Worm (Caenorhabditis elegans) whole organism, L2 larva: ENCODE data around the gene oef-1.

ENCODE experiments used
- C34F6.9 ChIP-seq: fragments of 150-350 bp; optimal IDR thresholded peaks from 2 replicates; lab custom pipeline; 2014; ENCODE audit warnings: missing biosample characterization, missing genetic modification characterization
- F13H6.1 ChIP-seq: sonication (generic microtip); optimal IDR thresholded peaks from 2 replicates; lab custom pipeline; 2016; ENCODE audit warnings: missing genetic modification characterization, missing compliant biosample characterization
- R02D3.7 ChIP-seq: fragments of 150-350 bp; optimal IDR thresholded peaks from 2 replicates; lab custom pipeline; 2014; ENCODE audit warnings: missing biosample characterization, missing genetic modification characterization
- Y55F3AM.14 ChIP-seq: fragments of 200-800 bp; sonication (Bioruptor generic); optimal IDR thresholded peaks from 2 replicates; lab custom pipeline; 2018; ENCODE audit warnings: mild to moderate bottlenecking, missing genetic modification characterization, missing compliant biosample characterization
- ZK546.5 ChIP-seq: sonication (generic microtip); optimal IDR thresholded peaks from 2 replicates; lab custom pipeline; 2017; ENCODE audit warnings: missing biosample characterization, missing genetic modification characterization
- alr-1 ChIP-seq: fragments of 150-350 bp; optimal IDR thresholded peaks from 2 replicates; lab custom pipeline; 2014; ENCODE audit warnings: missing biosample characterization, missing genetic modification characterization
- aly-2 ChIP-seq: fragments of 150-350 bp; optimal IDR thresholded peaks from 2 replicates; lab custom pipeline; 2014; ENCODE audit warnings: missing biosample characterization, missing genetic modification characterization
- ama-1 ChIP-seq: fragments of 150-350 bp; optimal IDR thresholded peaks from 2 replicates; lab custom pipeline; 2018; ENCODE audit warnings: inconsistent platforms
- blmp-1 ChIP-seq: sonication (generic microtip); optimal IDR thresholded peaks from 2 replicates; lab custom pipeline; 2017; ENCODE audit warnings: missing genetic modification characterization, mild to moderate bottlenecking, missing compliant biosample characterization, antibody characterized with exemption, moderate library complexity; ENCODE audit not compliant: insufficient read depth
- ceh-16 ChIP-seq: fragments of 150-350 bp; optimal IDR thresholded peaks from 2 replicates; lab custom pipeline; 2014; ENCODE audit warnings: missing biosample characterization, missing genetic modification characterization
- ceh-82 ChIP-seq: fragments of 150-350 bp; optimal IDR thresholded peaks from 2 replicates; lab custom pipeline; 2014; ENCODE audit warnings: missing biosample characterization, missing genetic modification characterization
- crh-2 ChIP-seq: sonication (generic microtip); optimal IDR thresholded peaks from 2 replicates; lab custom pipeline; 2017; ENCODE audit warnings: missing biosample characterization, missing genetic modification characterization
- dmd-4 ChIP-seq: sonication (generic microtip); optimal IDR thresholded peaks from 2 replicates; lab custom pipeline; 2017; ENCODE audit warnings: missing biosample characterization, missing genetic modification characterization
- egl-27 ChIP-seq: sonication (generic microtip); optimal IDR thresholded peaks from 3 replicates; lab custom pipeline; 2017; ENCODE audit warnings: missing biosample characterization, missing genetic modification reagents, missing genetic modification characterization
- elt-1 ChIP-seq: fragments of 150-350 bp; optimal IDR thresholded peaks from 2 replicates; lab custom pipeline; 2014; ENCODE audit warnings: missing biosample characterization, missing genetic modification characterization
- elt-3 ChIP-seq: sonication (generic microtip); optimal IDR thresholded peaks from 2 replicates; lab custom pipeline; 2017; ENCODE audit warnings: missing biosample characterization, missing genetic modification characterization
- gmeb-1 ChIP-seq: fragments of 150-350 bp; optimal IDR thresholded peaks from 2 replicates; lab custom pipeline; 2014; ENCODE audit warnings: missing biosample characterization, missing genetic modification characterization
- lin-11 ChIP-seq: fragments of 150-350 bp; sonication (generic microtip); optimal IDR thresholded peaks from 2 replicates; lab custom pipeline; 2014; ENCODE audit warnings: missing biosample characterization, missing genetic modification characterization, inconsistent platforms, mixed read lengths
- lin-13 ChIP-seq: fragments of 150-350 bp; optimal IDR thresholded peaks from 2 replicates; lab custom pipeline; 2014; ENCODE audit warnings: missing biosample characterization, missing genetic modification reagents, missing genetic modification characterization
- lin-39 ChIP-seq: fragments of 150-350 bp; optimal IDR thresholded peaks from 2 replicates; lab custom pipeline; 2014; ENCODE audit warnings: missing biosample characterization, missing genetic modification reagents, missing genetic modification characterization
- lsy-2 ChIP-seq, 2 experiments: fragments of 150-350 bp in 1 of 2; sonication (generic microtip) in 1 of 2; optimal IDR thresholded peaks; 2 replicates each; lab custom pipeline; 2014 to 2017; ENCODE audit warnings: missing biosample characterization in 2 of 2, missing genetic modification characterization in 2 of 2
- mab-5 ChIP-seq: fragments of 150-350 bp; optimal IDR thresholded peaks from 2 replicates; lab custom pipeline; 2014; ENCODE audit warnings: missing biosample characterization, missing genetic modification characterization
- mbf-1 ChIP-seq: sonication (generic microtip); optimal IDR thresholded peaks from 2 replicates; lab custom pipeline; 2017; ENCODE audit warnings: missing biosample characterization, missing genetic modification characterization
- mdl-1 ChIP-seq, 2 experiments: fragments of 150-350 bp in 1 of 2; sonication (generic microtip) in 1 of 2; optimal IDR thresholded peaks; 2 replicates each; lab custom pipeline; 2017; ENCODE audit warnings: missing biosample characterization in 2 of 2, missing genetic modification characterization in 2 of 2
- nhr-10 ChIP-seq: sonication (generic microtip); optimal IDR thresholded peaks from 2 replicates; lab custom pipeline; 2017; ENCODE audit warnings: missing biosample characterization, missing genetic modification characterization
- nhr-11 ChIP-seq: fragments of 150-350 bp; optimal IDR thresholded peaks from 2 replicates; lab custom pipeline; 2014; ENCODE audit warnings: missing biosample characterization, missing genetic modification characterization
- nhr-12 ChIP-seq: fragments of 150-350 bp; optimal IDR thresholded peaks from 2 replicates; lab custom pipeline; 2014; ENCODE audit warnings: missing biosample characterization, missing genetic modification characterization
- nhr-129 ChIP-seq: fragments of 150-350 bp; optimal IDR thresholded peaks from 2 replicates; lab custom pipeline; 2014; ENCODE audit warnings: missing biosample characterization, missing genetic modification characterization
- nhr-21 ChIP-seq: fragments of 150-350 bp; optimal IDR thresholded peaks from 2 replicates; lab custom pipeline; 2014; ENCODE audit warnings: missing biosample characterization, missing genetic modification characterization
- nhr-23 ChIP-seq: fragments of 150-350 bp; optimal IDR thresholded peaks from 2 replicates; lab custom pipeline; 2014; ENCODE audit warnings: missing biosample characterization, missing genetic modification reagents, missing genetic modification characterization
- nhr-25 ChIP-seq: fragments of 150-350 bp; sonication (generic microtip); optimal IDR thresholded peaks from 3 replicates; lab custom pipeline; 2014; ENCODE audit warnings: missing biosample characterization, missing genetic modification characterization
- nhr-6 ChIP-seq: fragments of 150-350 bp; optimal IDR thresholded peaks from 2 replicates; lab custom pipeline; 2014; ENCODE audit warnings: missing biosample characterization, missing genetic modification characterization
- peb-1 ChIP-seq: fragments of 150-350 bp; optimal IDR thresholded peaks from 2 replicates; lab custom pipeline; 2014; ENCODE audit warnings: missing biosample characterization, missing genetic modification characterization
- sem-4 ChIP-seq: fragments of 150-350 bp; optimal IDR thresholded peaks from 2 replicates; lab custom pipeline; 2014; ENCODE audit warnings: missing biosample characterization, missing genetic modification reagents, missing genetic modification characterization
- skn-1 ChIP-seq: sonication (generic microtip); optimal IDR thresholded peaks from 2 replicates; lab custom pipeline; 2017; ENCODE audit warnings: missing biosample characterization, missing genetic modification characterization
- sma-3 ChIP-seq: sonication (generic microtip); optimal IDR thresholded peaks from 2 replicates; lab custom pipeline; 2016; ENCODE audit warnings: missing genetic modification reagents, missing genetic modification characterization, missing compliant biosample characterization
- sma-9 ChIP-seq, 2 experiments: fragments of 150-350 bp in 1 of 2; sonication (generic microtip) in 1 of 2; optimal IDR thresholded peaks; 2 replicates each; lab custom pipeline; 2014 to 2016; ENCODE audit warnings: missing genetic modification characterization in 2 of 2, mild to moderate bottlenecking in 1 of 2, missing biosample characterization in 1 of 2, missing compliant biosample characterization in 1 of 2, missing genetic modification reagents in 1 of 2, moderate library complexity in 1 of 2
- snpc-4 ChIP-seq: fragments of 150-350 bp; optimal IDR thresholded peaks from 2 replicates; lab custom pipeline; 2014; ENCODE audit warnings: missing biosample characterization, missing genetic modification characterization
- unc-39 ChIP-seq: fragments of 150-350 bp; optimal IDR thresholded peaks from 2 replicates; lab custom pipeline; 2014; ENCODE audit warnings: missing biosample characterization, missing genetic modification characterization
- unc-55 ChIP-seq: fragments of 150-350 bp; sonication (generic microtip); optimal IDR thresholded peaks from 3 replicates; lab custom pipeline; 2014; ENCODE audit warnings: missing biosample characterization, missing genetic modification reagents, missing genetic modification characterization
- unc-62 ChIP-seq: fragments of 150-350 bp; optimal IDR thresholded peaks from 2 replicates; lab custom pipeline; 2014; ENCODE audit warnings: missing biosample characterization, missing genetic modification reagents, missing genetic modification characterization
- zag-1 ChIP-seq: fragments of 150-350 bp; optimal IDR thresholded peaks from 2 replicates; lab custom pipeline; 2014; ENCODE audit warnings: missing biosample characterization, missing genetic modification characterization
- ztf-1 ChIP-seq: fragments of 200-800 bp; sonication (Bioruptor generic); conservative IDR thresholded peaks from 2 replicates; pipeline ENCODE4 v1.3.6; 2022; ENCODE audit warnings: missing genetic modification characterization, missing compliant biosample characterization
- ztf-11 ChIP-seq: sonication (generic microtip); optimal IDR thresholded peaks from 2 replicates; lab custom pipeline; 2017; ENCODE audit warnings: missing biosample characterization, missing genetic modification characterization
- ztf-4 ChIP-seq: fragments of 150-350 bp; optimal IDR thresholded peaks from 2 replicates; lab custom pipeline; 2014; ENCODE audit warnings: missing biosample characterization, missing genetic modification characterization

oef-1 gene

DNA sequence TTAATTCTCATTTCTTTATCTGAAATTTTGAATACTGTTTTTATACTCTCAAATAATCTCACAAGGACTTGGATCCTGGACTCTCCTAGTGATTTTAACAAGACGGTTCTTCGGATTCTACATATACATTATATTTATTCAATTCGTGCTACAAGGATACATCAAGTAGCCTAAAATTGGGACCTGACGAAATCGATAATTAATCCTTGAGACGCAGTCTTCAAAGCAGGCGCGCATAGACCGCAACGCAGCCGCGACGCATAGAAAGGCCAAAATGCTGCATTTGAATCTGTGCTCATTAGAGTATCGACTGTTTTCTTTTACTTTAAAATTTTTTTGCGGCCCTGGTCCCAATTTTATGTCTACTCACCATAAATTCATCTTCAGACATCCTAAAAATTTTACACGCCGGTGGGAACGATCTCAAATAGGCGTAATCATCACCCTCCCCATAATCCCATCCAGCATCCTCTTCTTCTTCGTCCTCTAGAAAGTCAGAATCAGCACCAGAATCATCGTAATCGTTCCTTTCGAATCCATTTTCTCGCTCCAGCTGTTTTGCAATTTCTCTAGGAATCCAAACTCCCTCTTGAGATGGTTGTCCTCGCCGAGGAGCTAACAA is 27.0 kb downstream of the oef-1 start, which contains the start of gene cec-4:
Gene cec-4, plus strand, starts transcription at position 572 of the 622 bp plus-strand sequence.
- no peak for TF ChIP-seq peb-1
- TF ChIP-seq nhr-11, result no peak
- no peak for TF ChIP-seq sma-3 (GFP tag; lab: Kevin White, UChicago)
- TF ChIP-seq F13H6.1 (tag; lab: Kevin White, UChicago), result no peak
- TF ChIP-seq dmd-4 (tag; lab: Kevin White, UChicago), result no peak
- peak; percentile 14 for TF ChIP-seq unc-55 (GFP tag; lab: Kevin White, UChicago)

DNA sequence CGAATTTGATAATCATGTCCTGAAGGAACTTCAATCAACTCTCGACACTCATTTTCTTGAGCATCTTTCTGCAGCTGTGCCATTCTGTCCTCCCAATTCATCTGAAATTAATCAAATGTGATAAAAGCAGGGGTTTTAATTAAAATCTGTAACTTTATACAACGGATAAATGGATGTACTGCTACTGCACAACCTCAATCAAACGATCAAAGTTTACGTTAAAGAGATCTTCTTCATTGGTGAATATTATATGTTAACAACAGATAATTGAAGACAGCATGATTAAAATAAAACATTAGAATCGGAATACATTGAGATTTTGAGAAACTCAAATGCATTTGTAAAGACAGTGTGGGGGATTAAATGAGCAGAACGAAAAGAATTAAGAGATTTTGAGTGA is 30.1 kb downstream of the oef-1 start, which contains the start of gene F32E10.5:
Gene F32E10.5, minus strand, starts transcription at position 101 of the 400 bp plus-strand sequence.
- TF ChIP-seq unc-39 (tag; lab: Kevin White, UChicago) (no peak), nhr-23 (no peak), alr-1 (tag; lab: Kevin White, UChicago) (no peak), ZK546.5 (tag; lab: Kevin White, UChicago) (no peak), unc-55 (GFP tag; lab: Kevin White, UChicago) (no peak), mab-5 (tag; lab: Kevin White, UChicago) (no peak), nhr-129 (tag; lab: Kevin White, UChicago) (no peak), ztf-11 (tag; lab: Kevin White, UChicago) (no peak), ceh-16 (tag; lab: Kevin White, UChicago) (no peak), R02D3.7 (no peak), Y55F3AM.14 (GFP tag; lab: Kevin White, UChicago) (no peak), nhr-11 (no peak), zag-1 (tag; lab: Kevin White, UChicago) (no peak), ztf-1 (GFP tag; lab: Robert Waterston, UW) (no peak)

ce11 chrIV:7580062-7580614 is 31.9 kb downstream of the oef-1 start, which contains the start of the genes cec-5 and nol-10:
Gene cec-5 (minus strand): TSS chrIV:7580112.
Gene nol-10 (plus strand): TSS chrIV:7580597.
- TF ChIP-seq peb-1, result no peak
- peak; percentile 56 to 86 for TF ChIP-seq lsy-2 (tag; optimal IDR thresholded peaks at IDR 0.05; lab: Kevin White, UChicago)
- peak; percentile 86 for TF ChIP-seq crh-2 (tag; lab: Kevin White, UChicago)
- TF ChIP-seq dmd-4 (tag; lab: Kevin White, UChicago), result no peak
- no peak for TF ChIP-seq nhr-23
- no peak for TF ChIP-seq ama-1 (lab: Kevin White, UChicago)
- peak; percentile 48 for TF ChIP-seq nhr-6 (tag; lab: Kevin White, UChicago)
- peak; percentile 31 for TF ChIP-seq sma-9 (GFP tag; optimal IDR thresholded peaks at IDR 0.05; lab: Kevin White, UChicago)
- TF ChIP-seq sma-9 (tag; optimal IDR thresholded peaks at IDR 0.05; lab: Kevin White, UChicago), result no peak
- TF ChIP-seq nhr-10 (tag; lab: Kevin White, UChicago), result no peak
- TF ChIP-seq skn-1 (tag; lab: Kevin White, UChicago), result no peak
- peak; percentile 70 for TF ChIP-seq lin-11 (tag; lab: Kevin White, UChicago)
- peak; percentile 53 for TF ChIP-seq snpc-4 (tag; lab: Kevin White, UChicago)
- TF ChIP-seq gmeb-1 (tag; lab: Kevin White, UChicago), result peak; percentile 60
- TF ChIP-seq ceh-82 (tag; lab: Kevin White, UChicago), result peak; percentile 9
- TF ChIP-seq zag-1 (tag; lab: Kevin White, UChicago), result peak; percentile 78
- TF ChIP-seq ztf-4 (tag; lab: Kevin White, UChicago), result peak; percentile 13
- TF ChIP-seq Y55F3AM.14 (GFP tag; lab: Kevin White, UChicago), result no peak
- TF ChIP-seq mab-5 (tag; lab: Kevin White, UChicago), result peak; percentile 42
- TF ChIP-seq sma-3 (GFP tag; lab: Kevin White, UChicago), result peak; percentile 57
- TF ChIP-seq elt-1, result no peak
- TF ChIP-seq egl-27 (tag; lab: Kevin White, UChicago), result peak; percentile 13
- no peak for TF ChIP-seq nhr-12
- peak in 1 of 2 experiments; percentile 9 for TF ChIP-seq mdl-1 (tag; optimal IDR thresholded peaks at IDR 0.05; lab: Kevin White, UChicago)
- peak; percentile 84 for TF ChIP-seq F13H6.1 (tag; lab: Kevin White, UChicago)
- no peak for TF ChIP-seq ztf-1 (GFP tag; lab: Robert Waterston, UW)
- TF ChIP-seq mbf-1, result no peak
- no peak for TF ChIP-seq unc-39 (tag; lab: Kevin White, UChicago)
- TF ChIP-seq lin-39 (tag; lab: Kevin White, UChicago), result no peak
- no peak for TF ChIP-seq aly-2 (tag; lab: Kevin White, UChicago)
- no peak for TF ChIP-seq ZK546.5 (tag; lab: Kevin White, UChicago)
- peak; percentile 91 for TF ChIP-seq C34F6.9 (tag; lab: Kevin White, UChicago)
- TF ChIP-seq R02D3.7, result no peak
- TF ChIP-seq nhr-129 (tag; lab: Kevin White, UChicago), result peak; percentile 85
- TF ChIP-seq ceh-16 (tag; lab: Kevin White, UChicago), result no peak
- TF ChIP-seq sem-4 (tag; lab: Kevin White, UChicago), result peak; percentile 92
- peak; percentile 96 for TF ChIP-seq unc-55 (GFP tag; lab: Kevin White, UChicago)
- peak; percentile 43 for TF ChIP-seq nhr-21
- no peak for TF ChIP-seq unc-62
- no peak for TF ChIP-seq elt-3 (tag; lab: Kevin White, UChicago)
- peak; percentile 90 for TF ChIP-seq lin-13 (GFP tag; lab: Kevin White, UChicago)
- TF ChIP-seq blmp-1 (tag; lab: Kevin White, UChicago), result peak; percentile 33
- no peak for TF ChIP-seq ztf-11 (tag; lab: Kevin White, UChicago)
- no peak for TF ChIP-seq nhr-11
- TF ChIP-seq nhr-25 (tag; lab: Kevin White, UChicago), result peak; percentile 79
- no peak for TF ChIP-seq alr-1 (tag; lab: Kevin White, UChicago)
